Worm (Caenorhabditis elegans) whole organism, early embryonic: ENCODE measurements around the gene viro-2.
A peak's percentile ranks its signal among the peaks of the same experiment; 100 is the strongest.

ENCODE experiments used
- B0310.2 ChIP-seq: sonication (generic microtip); optimal IDR thresholded peaks from 2 replicates; lab custom pipeline; 2016; ENCODE audit warnings: mild to moderate bottlenecking, missing genetic modification characterization, missing compliant biosample characterization
- F13C5.2 ChIP-seq: sonication (generic microtip); optimal IDR thresholded peaks from 2 replicates; lab custom pipeline; 2017; ENCODE audit warnings: mild to moderate bottlenecking, missing genetic modification characterization, inconsistent platforms, missing compliant biosample characterization
- aly-1 ChIP-seq: sonication (generic microtip); optimal IDR thresholded peaks from 2 replicates; lab custom pipeline; 2016; ENCODE audit warnings: missing genetic modification characterization, missing compliant biosample characterization
- ama-1 ChIP-seq: fragments of 150-350 bp; optimal IDR thresholded peaks from 2 replicates; lab custom pipeline; 2014
- ceh-13 ChIP-seq: fragments of 200-800 bp; sonication (Bioruptor generic); optimal IDR thresholded peaks from 2 replicates; lab custom pipeline; 2018; ENCODE audit warnings: mild to moderate bottlenecking, missing genetic modification characterization, missing compliant biosample characterization
- ceh-36 ChIP-seq: sonication (generic microtip); optimal IDR thresholded peaks from 2 replicates; lab custom pipeline; 2016; ENCODE audit warnings: missing genetic modification characterization, inconsistent platforms, missing compliant biosample characterization
- ets-7 ChIP-seq: sonication (generic microtip); optimal IDR thresholded peaks from 2 replicates; lab custom pipeline; 2016; ENCODE audit warnings: missing genotype, missing genetic modification characterization, missing compliant biosample characterization
- flt-1 ChIP-seq: fragments of 200-800 bp; sonication (Bioruptor generic); IDR thresholded peaks from 2 replicates; pipeline ENCODE4 v1.3.6; 2022; ENCODE audit warnings: missing genetic modification characterization, missing compliant biosample characterization
- hmbx-1 ChIP-seq: sonication (generic microtip); optimal IDR thresholded peaks from 2 replicates; lab custom pipeline; 2016; ENCODE audit warnings: mild to moderate bottlenecking, missing genetic modification characterization, missing compliant biosample characterization
- hmg-4 ChIP-seq: fragments of 200-800 bp; sonication (Bioruptor generic); optimal IDR thresholded peaks from 2 replicates; lab custom pipeline; 2018; ENCODE audit warnings: mild to moderate bottlenecking, missing genetic modification characterization, missing compliant biosample characterization
- hnd-1 ChIP-seq: sonication (generic microtip); optimal IDR thresholded peaks from 2 replicates; lab custom pipeline; 2016; ENCODE audit warnings: missing genetic modification characterization, missing compliant biosample characterization
- pes-1 ChIP-seq: fragments of 200-800 bp; sonication (Bioruptor generic); IDR thresholded peaks from 2 replicates; pipeline ENCODE4 v1.3.6; 2022; ENCODE audit warnings: missing genetic modification reagents, missing genetic modification characterization, missing compliant biosample characterization
- scrt-1 ChIP-seq: fragments of 200-800 bp; sonication (Bioruptor generic); IDR thresholded peaks from 2 replicates; pipeline ENCODE4 v1.3.6; 2022; ENCODE audit warnings: missing genetic modification characterization, missing compliant biosample characterization
- sea-1 ChIP-seq: fragments of 200-800 bp; sonication (Bioruptor generic); conservative IDR thresholded peaks from 2 replicates; pipeline ENCODE4 v1.3.6; 2022; ENCODE audit warnings: missing genetic modification characterization, missing compliant biosample characterization
- tbx-11 ChIP-seq: fragments of 200-800 bp; sonication (Bioruptor generic); IDR thresholded peaks from 2 replicates; pipeline ENCODE4 v1.3.6; 2022; ENCODE audit warnings: missing genetic modification characterization, missing compliant biosample characterization
- tbx-37 ChIP-seq: fragments of 200-800 bp; sonication (Bioruptor generic); conservative IDR thresholded peaks from 2 replicates; pipeline ENCODE4 v1.3.6; 2022; ENCODE audit warnings: missing genetic modification reagents, missing genetic modification characterization, missing compliant biosample characterization
- tra-4 ChIP-seq: sonication (generic microtip); optimal IDR thresholded peaks from 2 replicates; lab custom pipeline; 2017; ENCODE audit warnings: missing genetic modification characterization, missing compliant biosample characterization

viro-2 gene

ce11 chrIII:7133559-7133958, 4.9 kb downstream of the viro-2 start, which contains the start of the genes pot-1 and ggtb-1:
Gene pot-1, minus strand, starts transcription at chrIII:7133678.
Gene ggtb-1, plus strand, starts transcription at chrIII:7133766.
- TF ChIP-seq tbx-37 (GFP tag; lab: Robert Waterston, UW) = no peak
- TF ChIP-seq tbx-11 = no peak
- TF ChIP-seq hnd-1 = no peak
- TF ChIP-seq hmbx-1 (tag; lab: Kevin White, UChicago) = no peak
- TF ChIP-seq B0310.2 = no peak
- TF ChIP-seq ceh-36 = no peak
- no peak for TF ChIP-seq F13C5.2
- no peak for TF ChIP-seq aly-1 (tag; lab: Kevin White, UChicago)
- no peak for TF ChIP-seq hmg-4 (GFP tag; lab: Kevin White, UChicago)
- TF ChIP-seq scrt-1 = no peak
- TF ChIP-seq ets-7 = no peak
- TF ChIP-seq ceh-13 = no peak
- TF ChIP-seq tra-4 (tag; lab: Kevin White, UChicago) = no peak

ce11 chrIII:7136015-7136414, 7.3 kb downstream of the viro-2 start, which contains the start of gene B0280.17:
Gene B0280.17, minus strand, starts transcription at chrIII:7136115.
- no peak for TF ChIP-seq hmg-4 (GFP tag; lab: Kevin White, UChicago)
- TF ChIP-seq ceh-13 = no peak
- TF ChIP-seq ama-1 (lab: Kevin White, UChicago) = no peak
- no peak for TF ChIP-seq tbx-11
- no peak for TF ChIP-seq hnd-1
- no peak for TF ChIP-seq ets-7
- no peak for TF ChIP-seq ceh-36

- TF ChIP-seq ets-7 (no peak), tra-4 (tag; lab: Kevin White, UChicago) (no peak), aly-1 (tag; lab: Kevin White, UChicago) (no peak), scrt-1 (no peak), sea-1 (no peak), ama-1 (lab: Kevin White, UChicago) (no peak), flt-1 (no peak), hmg-4 (GFP tag; lab: Kevin White, UChicago) (no peak), pes-1 (no peak), hmbx-1 (tag; lab: Kevin White, UChicago) (no peak), B0310.2 (no peak), tbx-11 (no peak)
These were observed 9.5 kb downstream of the viro-2 start, which contains the start of gene B0280.11 for ce11 chrIII:7138178-7138577. Gene B0280.11, minus strand, starts transcription at chrIII:7138278.

- peak; percentile 76 for TF ChIP-seq ama-1 (lab: Kevin White, UChicago)
- TF ChIP-seq ets-7 = no peak
- no peak for TF ChIP-seq hmg-4 (GFP tag; lab: Kevin White, UChicago)
These were observed 11.6 kb downstream of the viro-2 start for ce11 chrIII:7140228-7140710.

ce11 chrIII:7141285-7141715, 12.6 kb downstream of the viro-2 start:
- TF ChIP-seq ama-1 (lab: Kevin White, UChicago) (peak; percentile 94), ceh-36 (no peak), sea-1 (no peak), hmbx-1 (tag; lab: Kevin White, UChicago) (no peak), ets-7 (no peak), scrt-1 (no peak), flt-1 (no peak), tbx-37 (GFP tag; lab: Robert Waterston, UW) (no peak), B0310.2 (no peak), hmg-4 (GFP tag; lab: Kevin White, UChicago) (peak; percentile 8)

ce11 chrIII:7142172-7142601, 13.5 kb downstream of the viro-2 start:
- no peak for TF ChIP-seq flt-1
- TF ChIP-seq hmg-4 (GFP tag; lab: Kevin White, UChicago) = no peak
- no peak for TF ChIP-seq tbx-37 (GFP tag; lab: Robert Waterston, UW)
- no peak for TF ChIP-seq F13C5.2
- no peak for TF ChIP-seq hmbx-1 (tag; lab: Kevin White, UChicago)
- TF ChIP-seq scrt-1 = no peak
- TF ChIP-seq ama-1 (lab: Kevin White, UChicago) = peak; percentile 90
- no peak for TF ChIP-seq B0310.2
- TF ChIP-seq ceh-36 = no peak
- no peak for TF ChIP-seq aly-1 (tag; lab: Kevin White, UChicago)
- TF ChIP-seq pes-1 = peak; percentile 53; the same call in 1 of the 2 replicates
- TF ChIP-seq hnd-1 = no peak
- TF ChIP-seq tra-4 (tag; lab: Kevin White, UChicago) = no peak
- TF ChIP-seq ceh-13 = no peak
- no peak for TF ChIP-seq sea-1
- TF ChIP-seq ets-7 = no peak

- no peak for TF ChIP-seq hmg-4 (GFP tag; lab: Kevin White, UChicago)
- no peak for TF ChIP-seq sea-1
- no peak for TF ChIP-seq tbx-37 (GFP tag; lab: Robert Waterston, UW)
- no peak for TF ChIP-seq ets-7
- TF ChIP-seq F13C5.2 = no peak
- TF ChIP-seq tbx-11 = no peak
- TF ChIP-seq hnd-1 = no peak
- no peak for TF ChIP-seq aly-1 (tag; lab: Kevin White, UChicago)
- no peak for TF ChIP-seq flt-1
- TF ChIP-seq ceh-13 = no peak
- TF ChIP-seq tra-4 (tag; lab: Kevin White, UChicago) = no peak
- no peak for TF ChIP-seq scrt-1
- no peak for TF ChIP-seq pes-1
- TF ChIP-seq hmbx-1 (tag; lab: Kevin White, UChicago) = no peak
- TF ChIP-seq ceh-36 = no peak
- no peak for TF ChIP-seq ama-1 (lab: Kevin White, UChicago)
- TF ChIP-seq B0310.2 = no peak
These were observed 16.0 kb downstream of the viro-2 start, which contains the start of gene glr-2 for ce11 chrIII:7144749-7145148. Gene glr-2, minus strand, starts transcription at chrIII:7144959.

- TF ChIP-seq ama-1 (lab: Kevin White, UChicago) (no peak), hnd-1 (no peak), ets-7 (no peak), aly-1 (tag; lab: Kevin White, UChicago) (no peak), hmg-4 (GFP tag; lab: Kevin White, UChicago) (no peak), pes-1 (no peak)
These were observed 17.6 kb downstream of the viro-2 start for ce11 chrIII:7146341-7146740.
